Worm (Caenorhabditis elegans): Measurements from ENCODE around the gene mkk-4.

DNA sequence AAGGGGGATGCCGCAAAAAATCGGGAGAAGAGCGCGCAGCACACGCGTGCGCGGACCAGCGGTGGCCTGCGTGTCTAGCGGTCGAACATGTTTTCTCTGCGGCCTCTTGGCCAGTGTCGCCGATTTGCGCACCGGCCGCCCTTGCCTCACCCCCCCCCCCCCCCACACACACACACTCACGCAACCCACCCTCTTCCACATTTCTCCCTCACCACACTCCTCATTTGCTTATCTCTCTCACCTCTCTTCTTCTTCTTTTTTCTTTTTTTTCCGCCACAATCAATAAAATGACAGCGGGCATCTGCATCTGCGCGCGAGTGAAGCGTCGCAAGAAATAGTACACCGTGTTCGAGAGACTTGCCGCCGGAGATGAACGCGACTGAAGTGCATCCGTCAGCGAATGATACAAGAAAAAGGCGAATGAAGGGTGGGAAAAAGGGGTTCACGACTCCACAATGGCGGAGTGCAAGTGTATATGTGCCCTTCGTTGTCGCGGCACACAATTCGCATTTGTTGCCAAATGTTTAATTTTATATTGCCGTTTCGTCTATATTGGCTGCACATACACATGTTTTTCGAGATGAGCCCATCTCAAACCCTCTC lies 28.0 kb upstream of the mkk-4 start:
- TF ChIP-seq lin-11 (tag; optimal IDR thresholded peaks at IDR 0.05) (peak; percentile 2), hlh-15 (tag; optimal IDR thresholded peaks at IDR 0.05) (no peak), ceh-2 (tag; optimal IDR thresholded peaks at IDR 0.05) (no peak), eyg-1 (tag; optimal IDR thresholded peaks at IDR 0.05) (no peak), pha-4 (tag; optimal IDR thresholded peaks at IDR 0.05) (no peak), che-1 (tag; optimal IDR thresholded peaks at IDR 0.05) (peak; percentile 43), pax-1 (tag; optimal IDR thresholded peaks at IDR 0.05) (peak; percentile 1), ceh-9 (tag; optimal IDR thresholded peaks at IDR 0.05) (no peak), elt-2 (tag; optimal IDR thresholded peaks at IDR 0.05) (peak; percentile 71)

All from whole organism, late embryonic.